Fruit fly (Drosophila melanogaster): ENCODE results near the gene CG43843.

The CG43843 gene

DNA sequence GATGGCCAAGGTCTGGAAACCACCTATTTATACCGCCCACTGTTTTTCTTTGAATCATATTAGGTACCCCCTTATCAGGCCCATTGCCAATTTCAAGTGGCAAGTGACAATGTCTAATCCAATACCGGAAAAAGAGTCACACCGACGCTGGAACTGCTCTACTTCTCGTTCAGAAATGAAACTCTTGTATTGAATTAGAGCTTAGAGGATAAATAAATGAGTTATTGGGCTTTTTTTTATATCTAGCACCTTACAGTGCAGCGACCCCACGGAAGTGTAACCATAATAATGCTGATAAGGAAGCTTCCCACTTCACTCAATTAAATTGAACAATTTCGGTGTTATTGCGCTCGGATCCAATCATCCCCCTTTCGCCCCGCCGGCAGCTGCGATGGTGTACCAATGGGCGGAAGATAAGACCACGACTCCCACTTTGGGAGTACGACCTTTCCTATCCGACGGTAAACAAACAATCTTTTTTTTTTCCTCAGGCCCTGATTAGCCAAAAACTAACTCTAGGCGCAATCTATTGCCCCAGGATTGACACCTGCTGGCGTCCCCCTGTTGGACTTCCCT lies 34.0 kb upstream of the CG43843 start, which contains the start of gene CG15043 (continued):
- TF ChIP-seq CG13894 (tag; optimal IDR thresholded peaks at IDR 0.05) (peak; percentile 2), CG1832 (GFP tag; optimal IDR thresholded peaks at IDR 0.05) (no peak), CG31224 (GFP tag; IDR thresholded peaks at IDR 0.05) (0 out of 2 replicates have a peak, but pooled peaks have one; percentile 31), Scr (GFP tag; IDR thresholded peaks at IDR 0.05; ENCODE audit: partially characterized antibody) (no peak), gsb-n (tag; optimal IDR thresholded peaks at IDR 0.05) (no peak), CG11398 (GFP tag; optimal IDR thresholded peaks at IDR 0.05) (no peak), CG7357 (GFP tag; IDR thresholded peaks at IDR 0.05) (no peak), CG14441 (GFP tag; IDR thresholded peaks at IDR 0.05) (peak; percentile 62), Mad (GFP tag; optimal IDR thresholded peaks at IDR 0.05) (no peak), Xrp1 (GFP tag; IDR thresholded peaks at IDR 0.05) (peak; percentile 38; the same call in 1 of the 2 replicates), CG4854 (GFP tag; optimal IDR thresholded peaks at IDR 0.05) (no peak), CG17612 (GFP tag; IDR thresholded peaks at IDR 0.05) (no peak), repo (GFP tag; optimal IDR thresholded peaks at IDR 0.05) (no peak), fru (optimal IDR thresholded peaks at IDR 0.05) (no peak), her (GFP tag; optimal IDR thresholded peaks at IDR 0.05) (no peak), sisA (GFP tag; IDR thresholded peaks at IDR 0.05) (0 out of 2 replicates have a peak, but pooled peaks have one; percentile 12), CG4707 (GFP tag; optimal IDR thresholded peaks at IDR 0.05) (no peak), slbo (GFP tag; IDR thresholded peaks at IDR 0.05) (peak; percentile 71), Six4 (GFP tag; optimal IDR thresholded peaks at IDR 0.05) (no peak), stwl (tag; optimal IDR thresholded peaks at IDR 0.05) (no peak), Max (GFP tag; optimal IDR thresholded peaks at IDR 0.05) (no peak), maf-S (GFP tag; optimal IDR thresholded peaks at IDR 0.05) (no peak), CG7786 (GFP tag; optimal IDR thresholded peaks at IDR 0.05) (peak; percentile 49), CG12942 (GFP tag; optimal IDR thresholded peaks at IDR 0.05) (no peak), gfzf (GFP tag; optimal IDR thresholded peaks at IDR 0.05) (no peak), CG15514 (GFP tag; optimal IDR thresholded peaks at IDR 0.05) (peak; percentile 37), NK7.1 (GFP tag; optimal IDR thresholded peaks at IDR 0.05) (peak; percentile 18), CG43689 (GFP tag; IDR thresholded peaks at IDR 0.05) (no peak), wdn (GFP tag; IDR thresholded peaks at IDR 0.05) (no peak), CG9876 (GFP tag; optimal IDR thresholded peaks at IDR 0.05) (no peak), pum (GFP tag; optimal IDR thresholded peaks at IDR 0.05) (no peak), croc (GFP tag; conservative IDR thresholded peaks at IDR 0.05) (no peak), ac (GFP tag; optimal IDR thresholded peaks at IDR 0.05) (no peak), Bteb2 (GFP tag; optimal IDR thresholded peaks at IDR 0.05) (no peak), grau (tag; optimal IDR thresholded peaks at IDR 0.05) (peak; percentile 23), Ets65A (GFP tag) (peak; percentile 63), Ptx1 (GFP tag; IDR thresholded peaks at IDR 0.05) (peak; percentile 72), CG14667 (GFP tag; IDR thresholded peaks at IDR 0.05) (0 out of 2 replicates have a peak, but pooled peaks have one; percentile 32), seq (GFP tag; IDR thresholded peaks at IDR 0.05) (no peak), CG10267 (tag; optimal IDR thresholded peaks at IDR 0.05) (no peak), Awh (GFP tag; IDR thresholded peaks at IDR 0.05) (no peak), gcm (GFP tag; optimal IDR thresholded peaks at IDR 0.05) (no peak), ind (GFP tag; optimal IDR thresholded peaks at IDR 0.05) (peak; percentile 32), CG3726 (GFP tag; IDR thresholded peaks at IDR 0.05) (no peak), CG13624 (GFP tag; optimal IDR thresholded peaks at IDR 0.05) (peak; percentile 34), cad (GFP tag; optimal IDR thresholded peaks at IDR 0.05) (no peak), HmgZ (tag; optimal IDR thresholded peaks at IDR 0.05) (no peak), CG31388 (GFP tag; optimal IDR thresholded peaks at IDR 0.05) (no peak), lov (optimal IDR thresholded peaks at IDR 0.05) (no peak), lov (GFP tag; IDR thresholded peaks at IDR 0.05) (no peak), CG7963 (GFP tag; IDR thresholded peaks at IDR 0.05; ENCODE audit: partially characterized antibody) (no peak), ara (GFP tag; IDR thresholded peaks at IDR 0.05) (no peak), CG32532 (GFP tag; IDR thresholded peaks at IDR 0.05) (peak; percentile 67)
